Worm (Caenorhabditis elegans) whole organism, early embryonic: Measurements from ENCODE around the gene M02D8.6.

Source experiments
- ama-1 ChIP-seq: fragments of 150-350 bp; optimal IDR thresholded peaks from 2 replicates; lab custom pipeline; 2014
- pes-1 ChIP-seq: fragments of 200-800 bp; sonication (Bioruptor generic); IDR thresholded peaks from 2 replicates; pipeline ENCODE4 v1.3.6; 2022; ENCODE audit warnings: missing genetic modification reagents, missing genetic modification characterization, missing compliant biosample characterization
- sea-1 ChIP-seq: fragments of 200-800 bp; sonication (Bioruptor generic); conservative IDR thresholded peaks from 2 replicates; pipeline ENCODE4 v1.3.6; 2022; ENCODE audit warnings: missing genetic modification characterization, missing compliant biosample characterization

ce11 chrX:8744192-8744985 is 12.7 kb upstream of the M02D8.6 start:
- TF ChIP-seq sea-1 (GFP tag; lab: Robert Waterston, UW) (no peak), pes-1 (GFP tag; lab: Robert Waterston, UW) (no peak), ama-1 (no peak)
